Worm (Caenorhabditis elegans) whole organism, young adult: ENCODE data around the gene pll-1.

Experiments
- B0035.1 ChIP-seq: sonication (generic microtip); optimal IDR thresholded peaks from 2 replicates; lab custom pipeline; 2016; ENCODE audit warnings: missing genetic modification characterization, mild to moderate bottlenecking, missing compliant biosample characterization, missing genotype, missing genetic modification reagents
- B0336.3 ChIP-seq: fragments of 200-800 bp; sonication (Bioruptor generic); IDR thresholded peaks from 2 replicates; pipeline ENCODE4 v1.3.6; 2022; ENCODE audit warnings: missing genetic modification characterization, missing compliant biosample characterization
- D2030.7 ChIP-seq: fragments of 200-800 bp; sonication (Bioruptor generic); IDR thresholded peaks from 2 replicates; pipeline ENCODE4 v1.3.6; 2022; ENCODE audit warnings: missing genetic modification reagents, missing genetic modification characterization, missing compliant biosample characterization
- F23B12.7 ChIP-seq: sonication (generic microtip); optimal IDR thresholded peaks from 2 replicates; lab custom pipeline; 2017; ENCODE audit warnings: missing genetic modification characterization, mild to moderate bottlenecking, missing compliant biosample characterization, antibody characterized with exemption, moderate library complexity; ENCODE audit not compliant: insufficient read depth
- F33H1.4 ChIP-seq: fragments of 200-800 bp; sonication (Bioruptor generic); IDR thresholded peaks from 2 replicates; pipeline ENCODE4 v1.3.6; 2022; ENCODE audit warnings: missing genetic modification reagents, missing genetic modification characterization, missing compliant biosample characterization
- F37B4.10 ChIP-seq: fragments of 200-800 bp; sonication (Bioruptor generic); IDR thresholded peaks from 2 replicates; pipeline ENCODE4 v1.3.6; 2022; ENCODE audit warnings: missing genetic modification characterization, missing compliant biosample characterization
- F52B5.7 ChIP-seq: sonication (generic microtip); optimal IDR thresholded peaks from 2 replicates; lab custom pipeline; 2016; ENCODE audit warnings: mild to moderate bottlenecking, missing genetic modification characterization, missing compliant biosample characterization
- F57C9.4 ChIP-seq: sonication (generic microtip); optimal IDR thresholded peaks from 2 replicates; lab custom pipeline; 2017; ENCODE audit warnings: mild to moderate bottlenecking, missing genetic modification characterization, missing compliant biosample characterization
- T26A5.8 ChIP-seq: sonication (generic microtip); optimal IDR thresholded peaks from 2 replicates; lab custom pipeline; 2016; ENCODE audit warnings: missing genetic modification characterization, missing compliant biosample characterization
- Y79H2A.3 ChIP-seq: fragments of 200-800 bp; sonication (Bioruptor generic); conservative IDR thresholded peaks from 2 replicates; pipeline ENCODE4 v1.3.6; 2022; ENCODE audit warnings: missing genetic modification reagents, missing genetic modification characterization, missing compliant biosample characterization
- ama-1 ChIP-seq, 3 experiments: fragments of 150-350 bp in 1 of 3; sonication (generic microtip) in 2 of 3; optimal IDR thresholded peaks; 2 replicates each; lab custom pipeline; 2014 to 2018; ENCODE audit warnings: missing biosample characterization in 2 of 3, missing genetic modification characterization in 2 of 3, missing genetic modification reagents in 2 of 3
- athp-1 ChIP-seq: sonication (generic microtip); optimal IDR thresholded peaks from 2 replicates; lab custom pipeline; 2017; ENCODE audit warnings: mild to moderate bottlenecking, missing genetic modification characterization, missing compliant biosample characterization
- attf-6 ChIP-seq: fragments of 200-800 bp; sonication (Bioruptor generic); IDR thresholded peaks from 2 replicates; pipeline ENCODE4 v1.3.6; 2022; ENCODE audit warnings: missing genetic modification reagents, missing genetic modification characterization, missing compliant biosample characterization
- bed-1 ChIP-seq: fragments of 200-800 bp; sonication (Bioruptor generic); IDR thresholded peaks from 2 replicates; pipeline ENCODE4 v1.3.6; 2022; ENCODE audit warnings: missing genetic modification reagents, missing genetic modification characterization, missing compliant biosample characterization
- bed-2 ChIP-seq: fragments of 200-800 bp; sonication (Bioruptor generic); IDR thresholded peaks from 2 replicates; pipeline ENCODE4 v1.3.6; 2022; ENCODE audit warnings: missing genetic modification reagents, missing genetic modification characterization, missing compliant biosample characterization
- ccch-3 ChIP-seq: fragments of 200-800 bp; sonication (Bioruptor generic); optimal IDR thresholded peaks from 2 replicates; lab custom pipeline; 2018; ENCODE audit warnings: mild to moderate bottlenecking, missing genetic modification characterization, missing compliant biosample characterization
- cebp-2 ChIP-seq: fragments of 200-800 bp; sonication (Bioruptor generic); IDR thresholded peaks from 2 replicates; pipeline ENCODE4 v1.3.6; 2022; ENCODE audit warnings: missing genetic modification characterization, missing compliant biosample characterization
- ceh-27 ChIP-seq: fragments of 200-800 bp; sonication (Bioruptor generic); optimal IDR thresholded peaks from 2 replicates; lab custom pipeline; 2018; ENCODE audit warnings: mild to moderate bottlenecking, missing genetic modification characterization, moderate library complexity, missing compliant biosample characterization
- ceh-40 ChIP-seq: fragments of 200-800 bp; sonication (Bioruptor generic); IDR thresholded peaks from 2 replicates; pipeline ENCODE4 v1.3.6; 2022; ENCODE audit warnings: missing genetic modification characterization, missing compliant biosample characterization
- ceh-91 ChIP-seq: fragments of 200-800 bp; sonication (Bioruptor generic); IDR thresholded peaks from 2 replicates; pipeline ENCODE4 v1.3.6; 2022; ENCODE audit warnings: missing genetic modification reagents, missing genetic modification characterization, missing compliant biosample characterization
- die-1 ChIP-seq: sonication (generic microtip); optimal IDR thresholded peaks from 2 replicates; lab custom pipeline; 2016; ENCODE audit warnings: missing genotype, mild to moderate bottlenecking, missing genetic modification characterization, missing compliant biosample characterization
- dox-1 ChIP-seq: fragments of 200-800 bp; sonication (Bioruptor generic); IDR thresholded peaks from 2 replicates; pipeline ENCODE4 v1.3.6; 2022; ENCODE audit warnings: missing genetic modification reagents, missing genetic modification characterization, missing compliant biosample characterization
- efl-1 ChIP-seq: fragments of 150-350 bp; optimal IDR thresholded peaks from 2 replicates; lab custom pipeline; 2014; ENCODE audit warnings: missing biosample characterization, missing genetic modification reagents, missing genetic modification characterization
- ekl-4 ChIP-seq: fragments of 200-800 bp; sonication (Bioruptor generic); IDR thresholded peaks from 2 replicates; pipeline ENCODE4 v1.3.6; 2022; ENCODE audit warnings: missing genetic modification reagents, missing genetic modification characterization, missing compliant biosample characterization
- hmg-1.2 ChIP-seq: fragments of 200-800 bp; sonication (Bioruptor generic); IDR thresholded peaks from 2 replicates; pipeline ENCODE4 v1.3.6; 2022; ENCODE audit warnings: missing genetic modification reagents, missing genetic modification characterization, missing compliant biosample characterization
- hsf-1 ChIP-seq: fragments of 200-800 bp; sonication (Bioruptor generic); IDR thresholded peaks from 2 replicates; pipeline ENCODE4 v1.3.6; 2022; ENCODE audit warnings: missing genetic modification reagents, missing genetic modification characterization, missing compliant biosample characterization
- let-607 ChIP-seq, 2 experiments: fragments of 200-800 bp in 1 of 2; sonication (Bioruptor generic) in 1 of 2; sonication (generic microtip) in 1 of 2; optimal IDR thresholded peaks; 2 replicates each; lab custom pipeline; 2016 to 2018; ENCODE audit warnings: mild to moderate bottlenecking in 2 of 2, missing compliant biosample characterization in 2 of 2, missing genetic modification characterization in 2 of 2, moderate library complexity in 2 of 2, missing genotype in 1 of 2
- lin-35 ChIP-seq, 3 experiments: fragments of 150-350 bp in 2 of 3; sonication (generic microtip) in 1 of 3; optimal IDR thresholded peaks; 2 replicates each; lab custom pipeline; 2014 to 2018; ENCODE audit warnings: missing biosample characterization in 3 of 3, missing genetic modification characterization in 3 of 3, missing genetic modification reagents in 3 of 3
- lin-40 ChIP-seq: sonication (generic microtip); optimal IDR thresholded peaks from 2 replicates; lab custom pipeline; 2016; ENCODE audit warnings: missing genetic modification characterization, mild to moderate bottlenecking, missing compliant biosample characterization, missing genotype, missing genetic modification reagents
- mcd-1 ChIP-seq: fragments of 200-800 bp; sonication (Bioruptor generic); IDR thresholded peaks from 2 replicates; pipeline ENCODE4 v1.3.6; 2022; ENCODE audit warnings: missing genetic modification reagents, missing genetic modification characterization, missing compliant biosample characterization
- mxl-1 ChIP-seq: sonication (generic microtip); optimal IDR thresholded peaks from 2 replicates; lab custom pipeline; 2016; ENCODE audit warnings: missing genetic modification characterization, missing compliant biosample characterization
- nhr-27 ChIP-seq: fragments of 200-800 bp; sonication (Bioruptor generic); optimal IDR thresholded peaks from 2 replicates; lab custom pipeline; 2018; ENCODE audit warnings: mild to moderate bottlenecking, missing genetic modification characterization, moderate library complexity, missing compliant biosample characterization
- rcor-1 ChIP-seq: fragments of 200-800 bp; sonication (Bioruptor generic); IDR thresholded peaks from 2 replicates; pipeline ENCODE4 v1.3.6; 2022; ENCODE audit warnings: missing genetic modification reagents, missing genetic modification characterization, missing compliant biosample characterization
- rec-8 ChIP-seq, 2 experiments: sonication (generic microtip); optimal IDR thresholded peaks; 2 replicates each; lab custom pipeline; 2016; ENCODE audit warnings: mild to moderate bottlenecking in 2 of 2, missing genetic modification characterization in 2 of 2, missing genetic modification reagents in 2 of 2, missing genotype in 2 of 2, missing biosample characterization in 1 of 2, missing compliant biosample characterization in 1 of 2, moderate library complexity in 1 of 2
- sdz-38 ChIP-seq: sonication (generic microtip); optimal IDR thresholded peaks from 2 replicates; lab custom pipeline; 2016; ENCODE audit warnings: missing genotype, missing genetic modification characterization, missing compliant biosample characterization
- sea-2 ChIP-seq: fragments of 200-800 bp; sonication (Bioruptor generic); IDR thresholded peaks from 2 replicates; pipeline ENCODE4 v1.3.6; 2022; ENCODE audit warnings: missing genetic modification characterization, missing compliant biosample characterization
- sptf-2 ChIP-seq: fragments of 200-800 bp; sonication (Bioruptor generic); optimal IDR thresholded peaks from 2 replicates; lab custom pipeline; 2018; ENCODE audit warnings: mild to moderate bottlenecking, missing genetic modification characterization, missing compliant biosample characterization
- zfh-2 ChIP-seq: fragments of 200-800 bp; sonication (Bioruptor generic); conservative IDR thresholded peaks from 2 replicates; pipeline ENCODE4 v1.3.6; 2022; ENCODE audit warnings: missing genetic modification reagents, missing genetic modification characterization, missing compliant biosample characterization
- ztf-22 ChIP-seq: fragments of 200-800 bp; sonication (Bioruptor generic); optimal IDR thresholded peaks from 2 replicates; lab custom pipeline; 2018; ENCODE audit warnings: mild to moderate bottlenecking, missing genetic modification characterization, moderate library complexity, missing compliant biosample characterization

The pll-1 gene

ce11 chrIII:349511-350165, 16.1 kb upstream of the pll-1 start (continued):
- TF ChIP-seq B0336.3 (GFP tag; lab: Robert Waterston, UW): peak; percentile 98
- TF ChIP-seq dox-1: peak; percentile 95
- TF ChIP-seq bed-2 (GFP tag; lab: Robert Waterston, UW): 0 out of 2 replicates have a peak, but pooled peaks have one; percentile 26
- TF ChIP-seq F52B5.7 (tag; lab: Kevin White, UChicago): peak; percentile 77
- peak; percentile 97 for TF ChIP-seq lin-40 (tag; lab: Kevin White, UChicago)
- TF ChIP-seq ceh-40 (GFP tag; lab: Robert Waterston, UW): no peak
- peak in 1 of 2 experiments; percentile 8 for TF ChIP-seq rec-8 (tag; optimal IDR thresholded peaks at IDR 0.05; lab: Kevin White, UChicago)
- TF ChIP-seq sea-2: peak; percentile 82; the same call in 1 of the 2 replicates
- no peak for TF ChIP-seq nhr-27 (tag; lab: Kevin White, UChicago)
- TF ChIP-seq die-1 (tag; lab: Kevin White, UChicago): peak; percentile 72
- no peak for TF ChIP-seq efl-1 (GFP tag; lab: Kevin White, UChicago)
- TF ChIP-seq rcor-1 (GFP tag; lab: Robert Waterston, UW): peak; percentile 43; the same call in 1 of the 2 replicates
- peak; percentile 95 for TF ChIP-seq ekl-4 (GFP tag; lab: Robert Waterston, UW)
- no peak for TF ChIP-seq D2030.7 (GFP tag; lab: Robert Waterston, UW)
- peak; percentile 100 for TF ChIP-seq zfh-2
- peak; percentile 85 to 91 for TF ChIP-seq let-607 (tag; optimal IDR thresholded peaks at IDR 0.05; lab: Kevin White, UChicago)
- TF ChIP-seq ama-1 (optimal IDR thresholded peaks at IDR 0.05; lab: Kevin White, UChicago): peak; percentile 81
- no peak for TF ChIP-seq ama-1 (GFP tag; optimal IDR thresholded peaks at IDR 0.05; lab: Kevin White, UChicago)
- no peak for TF ChIP-seq hsf-1
- TF ChIP-seq mcd-1 (GFP tag; lab: Robert Waterston, UW): peak; percentile 88
- no peak for TF ChIP-seq sdz-38
- peak; percentile 14 for TF ChIP-seq F23B12.7 (tag; lab: Kevin White, UChicago)
- no peak for TF ChIP-seq attf-6 (GFP tag; lab: Robert Waterston, UW)
- TF ChIP-seq B0035.1 (tag; lab: Kevin White, UChicago): peak; percentile 79
- TF ChIP-seq F57C9.4 (tag; lab: Kevin White, UChicago): no peak
- TF ChIP-seq ccch-3 (GFP tag; lab: Kevin White, UChicago): no peak
- TF ChIP-seq lin-35 (GFP tag; optimal IDR thresholded peaks at IDR 0.05; lab: Kevin White, UChicago): peak in 1 of 3 experiments; percentile 72
- TF ChIP-seq athp-1 (tag; lab: Kevin White, UChicago): peak; percentile 84
- no peak for TF ChIP-seq T26A5.8 (tag; lab: Kevin White, UChicago)
- 0 out of 2 replicates have a peak, but pooled peaks have one; percentile 87 for TF ChIP-seq F37B4.10 (GFP tag; lab: Robert Waterston, UW)
- 0 out of 2 replicates have a peak, but pooled peaks have one; percentile 53 for TF ChIP-seq cebp-2 (GFP tag; lab: Robert Waterston, UW)
- no peak for TF ChIP-seq bed-1 (GFP tag; lab: Robert Waterston, UW)
- peak; percentile 15; the same call in 1 of the 2 replicates for TF ChIP-seq F33H1.4 (GFP tag; lab: Robert Waterston, UW)

- peak; percentile 63 for TF ChIP-seq ceh-27 (GFP tag; lab: Kevin White, UChicago)
- no peak for TF ChIP-seq ceh-91 (GFP tag; lab: Robert Waterston, UW)
- no peak for TF ChIP-seq ztf-22
- TF ChIP-seq sdz-38: no peak
- no peak for TF ChIP-seq sptf-2 (GFP tag; lab: Kevin White, UChicago)
- TF ChIP-seq F52B5.7 (tag; lab: Kevin White, UChicago): no peak
- TF ChIP-seq hmg-1.2 (GFP tag; lab: Robert Waterston, UW): 0 out of 2 replicates have a peak, but pooled peaks have one; percentile 9
- TF ChIP-seq Y79H2A.3 (GFP tag; lab: Robert Waterston, UW): no peak
- no peak for TF ChIP-seq mxl-1 (tag; lab: Kevin White, UChicago)
- TF ChIP-seq bed-2 (GFP tag; lab: Robert Waterston, UW): no peak
Observed at ce11 chrIII:351860-352456, 13.8 kb upstream of the pll-1 start.
